Worm (Caenorhabditis elegans): ENCODE data around the gene ins-9.
A peak's percentile ranks its signal among the peaks of the same experiment; 100 is the strongest.

The ins-9 gene

DNA sequence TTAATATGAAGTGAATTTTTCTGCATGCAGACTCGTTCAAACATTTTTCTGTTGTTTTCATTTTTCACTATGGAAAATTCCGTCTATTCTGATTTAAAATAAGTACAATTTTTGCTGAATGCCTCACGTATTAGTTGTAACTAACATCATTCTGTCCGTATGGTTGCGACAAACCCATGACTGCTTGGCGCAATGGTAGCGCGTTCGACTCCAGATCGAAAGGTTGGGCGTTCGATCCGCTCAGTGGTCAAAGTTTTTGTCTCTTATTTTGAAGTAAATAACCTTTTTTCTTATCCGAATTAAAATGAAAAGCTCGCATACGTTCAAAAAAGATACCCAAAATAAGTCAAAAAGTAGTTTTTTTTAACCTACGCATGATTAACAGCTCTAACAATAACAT lies 10.7 kb upstream of the ins-9 start (continued):
- TF ChIP-seq lin-54 (GFP tag; optimal IDR thresholded peaks at IDR 0.05) = no peak
- peak; percentile 14 to 20 for TF ChIP-seq rec-8 (tag; optimal IDR thresholded peaks at IDR 0.05)
- no peak for TF ChIP-seq D2030.7 (GFP tag; IDR thresholded peaks at IDR 0.05)
- TF ChIP-seq pha-4 (tag; optimal IDR thresholded peaks at IDR 0.05) = no peak
- no peak for TF ChIP-seq K11D2.4 (GFP tag; IDR thresholded peaks at IDR 0.05)
- peak; percentile 44 for TF ChIP-seq snpc-1.3 (tag; optimal IDR thresholded peaks at IDR 0.05; ENCODE audit: insufficient read depth)
- TF ChIP-seq ztf-3 (GFP tag; optimal IDR thresholded peaks at IDR 0.05) = no peak
- TF ChIP-seq nfyb-1 (GFP tag; IDR thresholded peaks at IDR 0.05) = no peak
- TF ChIP-seq ama-1 (optimal IDR thresholded peaks at IDR 0.05) = no peak
- peak in 1 of 2 experiments; percentile 20 for TF ChIP-seq ama-1 (GFP tag; optimal IDR thresholded peaks at IDR 0.05)
- TF ChIP-seq Y95B8A.8 (GFP tag; IDR thresholded peaks at IDR 0.05) = no peak
- TF ChIP-seq hsf-1 (GFP tag; IDR thresholded peaks at IDR 0.05) = no peak
- no peak for TF ChIP-seq zfh-2 (GFP tag; conservative IDR thresholded peaks at IDR 0.05)
- TF ChIP-seq sptf-2 (GFP tag; optimal IDR thresholded peaks at IDR 0.05) = no peak
- TF ChIP-seq ztf-28 (GFP tag; IDR thresholded peaks at IDR 0.05) = no peak
- TF ChIP-seq somi-1 (GFP tag; optimal IDR thresholded peaks at IDR 0.05) = no peak
- no peak for TF ChIP-seq B0035.1 (tag; optimal IDR thresholded peaks at IDR 0.05)
- no peak for TF ChIP-seq pbrm-1 (GFP tag; IDR thresholded peaks at IDR 0.05)
- TF ChIP-seq akir-1 (GFP tag; optimal IDR thresholded peaks at IDR 0.05) = no peak
- no peak for TF ChIP-seq nhr-27 (tag; optimal IDR thresholded peaks at IDR 0.05)
- TF ChIP-seq dpff-1 (tag; optimal IDR thresholded peaks at IDR 0.05) = no peak
- no peak for TF ChIP-seq ekl-4 (GFP tag; IDR thresholded peaks at IDR 0.05)
- TF ChIP-seq let-607 (tag; optimal IDR thresholded peaks at IDR 0.05) = no peak

DNA sequence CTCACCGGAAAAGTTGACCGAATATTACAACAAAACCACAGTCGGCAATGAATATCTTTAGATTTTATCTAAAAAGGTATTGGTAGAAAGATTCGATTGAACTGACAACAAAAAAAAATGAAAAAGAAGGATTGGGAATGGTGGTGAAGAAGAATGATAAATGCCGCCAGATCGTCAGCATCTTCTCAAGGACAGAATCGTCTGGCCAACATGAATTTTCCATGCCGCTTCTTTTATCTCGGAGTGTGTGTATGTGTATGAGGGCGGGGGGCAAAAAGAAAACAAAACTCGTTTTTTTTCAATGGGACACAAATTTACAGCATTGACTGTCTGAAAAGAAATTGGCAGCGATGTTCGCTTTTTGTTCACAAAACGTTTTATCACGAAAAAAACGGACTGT lies 9.4 kb upstream of the ins-9 start:
- TF ChIP-seq ceh-91 (GFP tag; IDR thresholded peaks at IDR 0.05) = no peak
- no peak for TF ChIP-seq rpc-1 (optimal IDR thresholded peaks at IDR 0.05)
- TF ChIP-seq rpc-1 (tag; optimal IDR thresholded peaks at IDR 0.05) = no peak
- TF ChIP-seq nhr-179 (tag; optimal IDR thresholded peaks at IDR 0.05) = no peak
- TF ChIP-seq Y95B8A.8 (GFP tag; IDR thresholded peaks at IDR 0.05) = no peak
- no peak for TF ChIP-seq nfya-2 (GFP tag; IDR thresholded peaks at IDR 0.05)
- TF ChIP-seq T26A5.8 (tag; optimal IDR thresholded peaks at IDR 0.05) = no peak
- no peak for TF ChIP-seq cebp-1 (GFP tag; IDR thresholded peaks at IDR 0.05)
- TF ChIP-seq cebp-1 (tag; optimal IDR thresholded peaks at IDR 0.05) = no peak
- no peak for TF ChIP-seq lsl-1 (GFP tag; optimal IDR thresholded peaks at IDR 0.05)

DNA sequence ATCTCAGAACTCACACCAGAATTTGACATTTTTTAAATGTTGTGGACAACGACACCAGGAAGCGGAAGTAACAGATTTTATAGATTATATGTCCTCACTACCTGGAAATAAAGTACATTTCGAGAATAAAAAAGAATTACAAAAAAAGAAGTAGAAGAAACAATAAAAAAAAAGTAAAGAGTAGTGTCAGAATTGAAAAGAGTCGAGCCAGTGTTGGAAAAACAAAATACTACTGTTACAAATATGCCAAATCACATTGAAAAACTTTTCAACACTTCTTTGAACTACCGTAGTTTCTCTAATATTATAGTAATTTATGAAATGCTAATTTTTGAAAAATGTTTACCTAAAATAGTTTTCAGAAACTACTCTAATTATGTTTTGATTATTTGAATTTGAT lies 8.3 kb upstream of the ins-9 start, which contains the start of gene C06E2.1:
Gene C06E2.1 (minus strand): TSS at position 101 of the 400 bp plus-strand sequence.
- TF ChIP-seq B0019.2 (GFP tag; conservative IDR thresholded peaks at IDR 0.05) (no peak), ztf-3 (GFP tag; optimal IDR thresholded peaks at IDR 0.05) (no peak), pbrm-1 (GFP tag; IDR thresholded peaks at IDR 0.05) (no peak), aptf-3 (GFP tag; IDR thresholded peaks at IDR 0.05) (no peak), F33H1.4 (GFP tag; IDR thresholded peaks at IDR 0.05) (no peak), lag-1 (GFP tag; IDR thresholded peaks at IDR 0.05) (no peak), mcd-1 (GFP tag; IDR thresholded peaks at IDR 0.05) (no peak)
